Fruit fly (Drosophila melanogaster) whole organism, embryonic: ENCODE results near the gene CG32537.

Experiments
- Adf1 ChIP-seq: fragments of 200-800 bp; sonication (Bioruptor generic); IDR thresholded peaks from 2 replicates; pipeline ENCODE4 v1.3.6; 2022; ENCODE audit warnings: missing biosample characterization, missing genetic modification characterization
- BtbVII ChIP-seq: fragments of 200-800 bp; sonication (Bioruptor generic); optimal IDR thresholded peaks from 3 replicates; lab custom pipeline; 2017; ENCODE audit warnings: missing biosample characterization, mild to moderate bottlenecking, missing genetic modification characterization
- CG10209 ChIP-seq: fragments of 200-800 bp; sonication (Bioruptor generic); optimal IDR thresholded peaks from 3 replicates; lab custom pipeline; 2017; ENCODE audit warnings: missing biosample characterization, mild to moderate bottlenecking, missing genetic modification characterization, missing genetic modification reagents
- CG10274 ChIP-seq: fragments of 200-800 bp; sonication (Bioruptor generic); optimal IDR thresholded peaks from 3 replicates; lab custom pipeline; 2017; ENCODE audit warnings: missing biosample characterization, mild to moderate bottlenecking, missing genetic modification characterization
- CG11093 ChIP-seq: fragments of 200-800 bp; sonication (Bioruptor generic); IDR thresholded peaks from 3 replicates; pipeline ENCODE4 v1.3.6; 2022; ENCODE audit warnings: missing biosample characterization, missing genetic modification characterization
- CG11696 ChIP-seq: fragments of 200-800 bp; sonication (Bioruptor generic); IDR thresholded peaks from 2 replicates; pipeline ENCODE4 v1.3.6; 2022; ENCODE audit warnings: missing biosample characterization, missing genetic modification characterization
- CG12744 ChIP-seq: fragments of 200-800 bp; sonication (Bioruptor generic); optimal IDR thresholded peaks from 2 replicates; lab custom pipeline; 2016; ENCODE audit warnings: missing biosample characterization, missing genetic modification characterization
- CG14860 ChIP-seq: fragments of 200-800 bp; sonication (Bioruptor generic); IDR thresholded peaks from 3 replicates; pipeline ENCODE4 v1.3.6; 2022; ENCODE audit warnings: missing biosample characterization, missing genetic modification characterization; ENCODE audit not compliant: partially characterized antibody
- CG1602 ChIP-seq: fragments of 200-800 bp; sonication (Bioruptor generic); optimal IDR thresholded peaks from 3 replicates; lab custom pipeline; 2016; ENCODE audit warnings: missing biosample characterization, missing genetic modification characterization
- CG17186 ChIP-seq: fragments of 200-800 bp; sonication (Bioruptor generic); optimal IDR thresholded peaks from 3 replicates; lab custom pipeline; 2017; ENCODE audit warnings: missing biosample characterization, missing genetic modification reagents, missing genetic modification characterization
- CG17912 ChIP-seq: fragments of 200-800 bp; sonication (Bioruptor generic); optimal IDR thresholded peaks from 2 replicates; lab custom pipeline; 2018; ENCODE audit warnings: missing biosample characterization, mild to moderate bottlenecking, missing genetic modification characterization
- CG18011 ChIP-seq: fragments of 200-800 bp; sonication (Bioruptor generic); optimal IDR thresholded peaks from 2 replicates; lab custom pipeline; 2017; ENCODE audit warnings: missing biosample characterization, missing genetic modification characterization, mild to moderate bottlenecking, moderate library complexity, missing genotype
- CG3838 ChIP-seq: fragments of 200-800 bp; sonication (Bioruptor generic); optimal IDR thresholded peaks from 3 replicates; lab custom pipeline; 2016; ENCODE audit warnings: missing biosample characterization, missing genetic modification characterization
- CG3847 ChIP-seq: fragments of 200-800 bp; sonication (Bioruptor generic); IDR thresholded peaks from 2 replicates; pipeline ENCODE4 v1.3.6; 2022; ENCODE audit warnings: missing biosample characterization, missing genetic modification characterization
- CG4328 ChIP-seq: fragments of 200-800 bp; sonication (Bioruptor generic); optimal IDR thresholded peaks from 3 replicates; lab custom pipeline; 2017; ENCODE audit warnings: missing biosample characterization, missing genetic modification reagents, missing genetic modification characterization
- CG4424 ChIP-seq: fragments of 200-800 bp; sonication (Bioruptor generic); optimal IDR thresholded peaks from 3 replicates; lab custom pipeline; 2016; ENCODE audit warnings: missing biosample characterization, missing genetic modification characterization
- CG4617 ChIP-seq: fragments of 200-800 bp; sonication (Bioruptor generic); optimal IDR thresholded peaks from 3 replicates; lab custom pipeline; 2016; ENCODE audit warnings: missing biosample characterization, missing genetic modification characterization, borderline replicate concordance
- CG4854 ChIP-seq: fragments of 200-800 bp; sonication (Bioruptor generic); optimal IDR thresholded peaks from 2 replicates; lab custom pipeline; 2016; ENCODE audit warnings: missing biosample characterization, missing genetic modification characterization, inconsistent platforms
- CG5180 ChIP-seq: fragments of 200-800 bp; sonication (Bioruptor generic); optimal IDR thresholded peaks from 3 replicates; lab custom pipeline; 2017; ENCODE audit warnings: missing biosample characterization, missing genetic modification characterization, mild to moderate bottlenecking, moderate library complexity, missing genetic modification reagents
- CG7372 ChIP-seq: fragments of 200-800 bp; sonication (Bioruptor generic); IDR thresholded peaks from 2 replicates; pipeline ENCODE4 v1.3.6; 2022; ENCODE audit warnings: missing biosample characterization, missing genetic modification characterization
- CG7786 ChIP-seq: fragments of 200-800 bp; sonication (Bioruptor generic); optimal IDR thresholded peaks from 2 replicates; lab custom pipeline; 2016; ENCODE audit warnings: missing biosample characterization, missing genetic modification characterization
- CG7987 ChIP-seq: fragments of 200-800 bp; sonication (Bioruptor generic); optimal IDR thresholded peaks from 2 replicates; lab custom pipeline; 2018; ENCODE audit warnings: missing biosample characterization, mild to moderate bottlenecking, missing genetic modification characterization, moderate library complexity
- CHES-1-like ChIP-seq: fragments of 200-800 bp; sonication (Bioruptor generic); optimal IDR thresholded peaks from 2 replicates; lab custom pipeline; 2016; ENCODE audit warnings: missing biosample characterization, missing genetic modification characterization
- Dad ChIP-seq: fragments of 200-800 bp; sonication (Bioruptor generic); optimal IDR thresholded peaks from 3 replicates; lab custom pipeline; 2016; ENCODE audit warnings: missing biosample characterization, missing genetic modification characterization
- Deaf1 ChIP-seq: fragments of 200-800 bp; optimal IDR thresholded peaks from 3 replicates; lab custom pipeline; 2019; ENCODE audit warnings: missing biosample characterization, mild to moderate bottlenecking, missing genetic modification characterization, moderate library complexity
- Dp ChIP-seq: fragments of 200-800 bp; sonication (Bioruptor generic); optimal IDR thresholded peaks from 2 replicates; lab custom pipeline; 2018; ENCODE audit warnings: missing biosample characterization, mild to moderate bottlenecking, missing genetic modification characterization, moderate library complexity
- E2f1 ChIP-seq: fragments of 200-800 bp; sonication (Bioruptor generic); IDR thresholded peaks from 2 replicates; pipeline ENCODE4 v1.3.6; 2022; ENCODE audit warnings: missing biosample characterization, missing genetic modification characterization
- Fer2 ChIP-seq: fragments of 200-800 bp; sonication (Bioruptor generic); optimal IDR thresholded peaks from 2 replicates; lab custom pipeline; 2018; ENCODE audit warnings: missing biosample characterization, mild to moderate bottlenecking, missing genetic modification characterization, moderate library complexity
- Gug ChIP-seq: fragments of 200-800 bp; sonication (Bioruptor generic); IDR thresholded peaks from 4 replicates; pipeline ENCODE4 v1.3.6; 2022; ENCODE audit warnings: missing biosample characterization, missing genetic modification characterization
- Hmr ChIP-seq: fragments of 200-800 bp; sonication (Bioruptor generic); optimal IDR thresholded peaks from 3 replicates; lab custom pipeline; 2017; ENCODE audit warnings: mild to moderate bottlenecking, missing biosample characterization, missing genetic modification reagents, missing genetic modification characterization
- Med ChIP-seq: fragments of 200-800 bp; sonication (Bioruptor generic); peaks from one replicate; lab custom pipeline; 2016; ENCODE audit warnings: missing biosample characterization, missing genetic modification characterization, mild to moderate bottlenecking, inconsistent platforms, moderate library complexity
- Trl ChIP-seq, 3 experiments: fragments of >200 bp in 2 of 3; fragments of 200-800 bp in 1 of 3; sonication (Bioruptor generic) in 1 of 3; optimal IDR thresholded peaks; 2 replicates in 1 of 3; 3 replicates in 2 of 3; lab custom pipeline; 2016 to 2017; ENCODE audit warnings: missing biosample characterization in 1 of 3, missing genetic modification characterization in 1 of 3
- Xbp1 ChIP-seq: fragments of 200-800 bp; sonication (Bioruptor generic); optimal IDR thresholded peaks from 3 replicates; lab custom pipeline; 2016; ENCODE audit warnings: missing biosample characterization, mild to moderate bottlenecking, missing genetic modification characterization
- aop ChIP-seq: fragments of 200-800 bp; sonication (Bioruptor generic); IDR thresholded peaks from 2 replicates; pipeline ENCODE4 v1.3.6; 2022; ENCODE audit warnings: missing biosample characterization, missing genetic modification characterization
- bab2 ChIP-seq: fragments of 200-800 bp; sonication (Bioruptor generic); optimal IDR thresholded peaks from 2 replicates; lab custom pipeline; 2016; ENCODE audit warnings: missing biosample characterization, missing genetic modification characterization
- bowl ChIP-seq: fragments of 200-800 bp; sonication (Bioruptor generic); IDR thresholded peaks from 2 replicates; pipeline ENCODE4 v1.3.6; 2022; ENCODE audit warnings: missing biosample characterization, missing genetic modification characterization
- croc ChIP-seq: fragments of 200-800 bp; sonication (Bioruptor generic); conservative IDR thresholded peaks from 3 replicates; pipeline ENCODE4 v1.3.6; 2022; ENCODE audit warnings: missing biosample characterization, missing genetic modification characterization
- eve ChIP-seq, 2 experiments: fragments of >200 bp; optimal IDR thresholded peaks; 2 replicates each; lab custom pipeline; 2017; ENCODE audit warnings: missing biosample characterization in 2 of 2, missing genetic modification characterization in 2 of 2
- gcm ChIP-seq: fragments of 200-800 bp; sonication (Bioruptor generic); optimal IDR thresholded peaks from 2 replicates; lab custom pipeline; 2019; ENCODE audit warnings: missing biosample characterization, mild to moderate bottlenecking, missing genetic modification characterization, moderate library complexity
- grau ChIP-seq: fragments of 200-800 bp; optimal IDR thresholded peaks from 3 replicates; lab custom pipeline; 2019; ENCODE audit warnings: missing biosample characterization, mild to moderate bottlenecking, missing genetic modification characterization, moderate library complexity
- h ChIP-seq: fragments of >200 bp; optimal IDR thresholded peaks from 2 replicates; lab custom pipeline; 2017
- her ChIP-seq: fragments of 200-800 bp; sonication (Bioruptor generic); optimal IDR thresholded peaks from 2 replicates; lab custom pipeline; 2016; ENCODE audit warnings: missing biosample characterization, missing genetic modification characterization
- lov ChIP-seq, 2 experiments: fragments of 200-800 bp in 1 of 2; fragments of >200 bp in 1 of 2; sonication (Bioruptor generic) in 1 of 2; IDR thresholded peaks in 1 of 2; optimal IDR thresholded peaks in 1 of 2; 2 replicates in 1 of 2; 3 replicates in 1 of 2; pipeline versions ENCODE4 v1.3.6 to Lab custom; 2017 to 2022; ENCODE audit warnings: missing biosample characterization in 1 of 2, missing genetic modification characterization in 1 of 2
- luna ChIP-seq: fragments of 200-800 bp; sonication (Bioruptor generic); optimal IDR thresholded peaks from 2 replicates; lab custom pipeline; 2016; ENCODE audit warnings: missing biosample characterization, missing genetic modification characterization
- mld ChIP-seq: fragments of 200-800 bp; sonication (Bioruptor generic); IDR thresholded peaks from 3 replicates; pipeline ENCODE4 v1.3.6; 2022; ENCODE audit warnings: missing biosample characterization, missing genetic modification characterization; ENCODE audit not compliant: partially characterized antibody
- schlank ChIP-seq: fragments of 200-800 bp; sonication (Bioruptor generic); optimal IDR thresholded peaks from 2 replicates; lab custom pipeline; 2018; ENCODE audit warnings: missing biosample characterization, mild to moderate bottlenecking, missing genetic modification characterization
- twi ChIP-seq: fragments of 200-800 bp; optimal IDR thresholded peaks from 2 replicates; lab custom pipeline; 2019; ENCODE audit warnings: missing biosample characterization, mild to moderate bottlenecking, missing genetic modification characterization, moderate library complexity
- vvl ChIP-seq: fragments of 200-800 bp; sonication (Bioruptor generic); IDR thresholded peaks from 2 replicates; pipeline ENCODE4 v1.3.6; 2022; ENCODE audit warnings: missing biosample characterization, missing genetic modification characterization
- zfh1 ChIP-seq: fragments of 200-800 bp; sonication (Bioruptor generic); IDR thresholded peaks from 3 replicates; pipeline ENCODE4 v1.3.6; 2022; ENCODE audit warnings: missing biosample characterization, missing genetic modification characterization

CG32537 gene

dm6 chrX:19289318-19289970, 13.1 kb upstream of the CG32537 start (continued):
- TF ChIP-seq E2f1 (GFP tag; lab: Robert Waterston, UW), result peak; percentile 85
- TF ChIP-seq Trl (optimal IDR thresholded peaks at IDR 0.05; lab: Kevin White, UChicago), result no peak
- peak; percentile 80 for TF ChIP-seq Trl (GFP tag; optimal IDR thresholded peaks at IDR 0.05; lab: Kevin White, UChicago)
- TF ChIP-seq CG14860 (GFP tag; lab: Robert Waterston, UW), result no peak
- TF ChIP-seq eve (GFP tag; optimal IDR thresholded peaks at IDR 0.05; lab: Kevin White, UChicago), result peak in 1 of 2 experiments; percentile 93
- peak; percentile 90 for TF ChIP-seq CG4424
- peak; percentile 80 for TF ChIP-seq aop (GFP tag; lab: Robert Waterston, UW)
- peak; percentile 89 for TF ChIP-seq Dad (GFP tag; lab: Kevin White, UChicago)
- peak; percentile 94 for TF ChIP-seq zfh1 (GFP tag; lab: Robert Waterston, UW)
- peak; percentile 69 for TF ChIP-seq CG4617 (GFP tag; lab: Kevin White, UChicago)
- peak; percentile 69 for TF ChIP-seq Hmr (GFP tag; lab: Kevin White, UChicago)
- TF ChIP-seq schlank (tag; lab: Kevin White, UChicago), result peak; percentile 52
- peak; percentile 67 for TF ChIP-seq twi (tag; lab: Kevin White, UChicago)
- TF ChIP-seq CG11093 (GFP tag; lab: Robert Waterston, UW), result peak; percentile 87
- TF ChIP-seq Dp, result no peak
- TF ChIP-seq mld (GFP tag; lab: Robert Waterston, UW), result no peak
- peak; percentile 80 for TF ChIP-seq CG3847 (GFP tag; lab: Robert Waterston, UW)
- TF ChIP-seq Med (GFP tag; lab: Kevin White, UChicago), result peak; percentile 98
- TF ChIP-seq Gug (GFP tag; lab: Robert Waterston, UW), result peak; percentile 92
- peak; percentile 71 for TF ChIP-seq her
- TF ChIP-seq h (lab: Kevin White, UChicago), result no peak
- peak; percentile 93 for TF ChIP-seq Xbp1 (GFP tag; lab: Kevin White, UChicago)
- TF ChIP-seq CG18011, result peak; percentile 35
- no peak for TF ChIP-seq luna (GFP tag; lab: Kevin White, UChicago)
- peak; percentile 90 for TF ChIP-seq CG17912 (GFP tag; lab: Kevin White, UChicago)
- TF ChIP-seq BtbVII (GFP tag; lab: Kevin White, UChicago), result peak; percentile 51
- TF ChIP-seq Fer2, result peak; percentile 69
- peak; percentile 69 for TF ChIP-seq CG17186 (GFP tag; lab: Kevin White, UChicago)
- peak; percentile 77 for TF ChIP-seq CG4328 (GFP tag; lab: Kevin White, UChicago)
- TF ChIP-seq bowl, result peak; percentile 90
- peak; percentile 52 for TF ChIP-seq Deaf1 (tag; lab: Kevin White, UChicago)
- peak; percentile 57 for TF ChIP-seq CG10274
- peak; percentile 77 for TF ChIP-seq CG5180 (GFP tag; lab: Kevin White, UChicago)
- TF ChIP-seq CG7372, result peak; percentile 84
- TF ChIP-seq CG12744 (GFP tag; lab: Kevin White, UChicago), result peak; percentile 63
- TF ChIP-seq CG10209 (GFP tag; lab: Kevin White, UChicago), result peak; percentile 82
- TF ChIP-seq CG4854 (GFP tag; lab: Kevin White, UChicago), result peak; percentile 82
- peak; percentile 75 for TF ChIP-seq CG7987 (GFP tag; lab: Kevin White, UChicago)
- peak; percentile 12; the same call in 1 of the 2 replicates for TF ChIP-seq Adf1 (GFP tag; lab: Robert Waterston, UW)
- TF ChIP-seq vvl (GFP tag; lab: Robert Waterston, UW), result peak; percentile 98
- TF ChIP-seq CG3838 (GFP tag; lab: Kevin White, UChicago), result peak; percentile 53
- peak; percentile 82 for TF ChIP-seq CG1602
- peak; percentile 86 for TF ChIP-seq gcm
- peak; percentile 76 for TF ChIP-seq CG7786 (GFP tag; lab: Kevin White, UChicago)
- peak; percentile 55 for TF ChIP-seq CHES-1-like (GFP tag; lab: Kevin White, UChicago)
- TF ChIP-seq bab2, result peak; percentile 88
- peak; percentile 95 for TF ChIP-seq grau (tag; lab: Kevin White, UChicago)
- TF ChIP-seq lov (optimal IDR thresholded peaks at IDR 0.05; lab: Kevin White, UChicago), result no peak
- peak; percentile 92 for TF ChIP-seq lov (GFP tag; IDR thresholded peaks at IDR 0.05; lab: Robert Waterston, UW)
- peak; percentile 37; the same call in 1 of the 2 replicates for TF ChIP-seq CG11696
- peak; percentile 85 for TF ChIP-seq croc (GFP tag; lab: Robert Waterston, UW)
